Fruit fly (Drosophila melanogaster): ENCODE data around the gene Fum3.

Fum3 gene

DNA sequence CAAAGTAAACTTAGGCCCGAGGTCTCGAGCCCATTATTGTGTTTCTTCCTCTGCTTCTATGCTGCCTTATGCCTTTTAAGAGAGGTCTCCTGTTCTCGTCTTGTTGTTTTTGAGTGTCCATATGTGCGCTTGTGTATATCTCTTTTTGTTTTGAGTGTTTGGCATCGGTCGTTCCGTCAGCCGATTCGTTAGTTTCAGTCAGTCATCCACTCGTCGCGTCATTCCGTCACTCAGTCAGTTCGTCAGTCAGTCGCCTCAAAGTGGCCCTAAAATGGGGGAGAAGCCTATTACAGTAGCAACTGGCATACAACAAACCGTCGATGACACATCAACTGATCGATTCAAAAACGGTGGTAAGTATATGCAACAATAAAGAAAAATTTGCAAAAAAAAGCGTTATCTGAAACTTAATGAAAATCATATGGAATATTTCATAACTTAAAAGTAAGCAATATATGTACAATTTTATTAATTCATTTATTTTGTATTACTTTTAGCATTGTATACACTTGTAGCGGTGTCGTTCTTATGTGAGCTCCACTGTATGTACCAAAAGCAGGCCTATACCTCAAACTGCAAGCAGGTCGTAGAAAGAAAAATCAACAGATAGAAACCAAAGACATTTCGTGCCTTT is 47.5 kb downstream of the Fum3 start (continued):
- peak; percentile 75 for TF ChIP-seq CG15336 (GFP tag; IDR thresholded peaks at IDR 0.05)
- TF ChIP-seq Ets21C (GFP tag; optimal IDR thresholded peaks at IDR 0.05): no peak
- TF ChIP-seq Hr39 (GFP tag; optimal IDR thresholded peaks at IDR 0.05): no peak
- peak; percentile 58 for TF ChIP-seq Hr4 (GFP tag; optimal IDR thresholded peaks at IDR 0.05)
- no peak for TF ChIP-seq Blimp-1 (GFP tag; optimal IDR thresholded peaks at IDR 0.05)
- TF ChIP-seq fd85E (GFP tag; optimal IDR thresholded peaks at IDR 0.05): no peak
- no peak for TF ChIP-seq CG31627 (GFP tag; optimal IDR thresholded peaks at IDR 0.05)
- no peak for TF ChIP-seq cyc (GFP tag; optimal IDR thresholded peaks at IDR 0.05)
- TF ChIP-seq Eip93F (GFP tag; optimal IDR thresholded peaks at IDR 0.05): no peak
- no peak for TF ChIP-seq CG9139 (GFP tag; optimal IDR thresholded peaks at IDR 0.05)
- peak; percentile 2 for TF ChIP-seq pdm3 (GFP tag; optimal IDR thresholded peaks at IDR 0.05)
- peak; percentile 31 for TF ChIP-seq achi (GFP tag; optimal IDR thresholded peaks at IDR 0.05)
- peak; percentile 27 for TF ChIP-seq svp (GFP tag)
- peak; percentile 10 for TF ChIP-seq Sox14 (GFP tag; optimal IDR thresholded peaks at IDR 0.05)
- peak; percentile 38 for TF ChIP-seq fkh (GFP tag; optimal IDR thresholded peaks at IDR 0.05)
- TF ChIP-seq fd59A (GFP tag; optimal IDR thresholded peaks at IDR 0.05): no peak
- no peak for TF ChIP-seq spab (GFP tag; optimal IDR thresholded peaks at IDR 0.05)
- TF ChIP-seq esn (GFP tag; optimal IDR thresholded peaks at IDR 0.05): no peak
- TF ChIP-seq Gug (GFP tag; IDR thresholded peaks at IDR 0.05): peak; percentile 25; the same call in 1 of the 2 replicates
- peak; percentile 20; the same call in 1 of the 2 replicates for TF ChIP-seq CG11294 (GFP tag; IDR thresholded peaks at IDR 0.05)
- TF ChIP-seq CG6854 (GFP tag; optimal IDR thresholded peaks at IDR 0.05): no peak
- TF ChIP-seq net (GFP tag; optimal IDR thresholded peaks at IDR 0.05): no peak
- peak; percentile 5 for TF ChIP-seq Met (GFP tag; optimal IDR thresholded peaks at IDR 0.05)
- TF ChIP-seq acj6 (GFP tag; optimal IDR thresholded peaks at IDR 0.05): no peak
- peak; percentile 61; the same call in 2 of the 3 replicates for TF ChIP-seq CG6163 (GFP tag; IDR thresholded peaks at IDR 0.05)
- TF ChIP-seq Eip78C (GFP tag): peak; percentile 66
- TF ChIP-seq CG34406 (GFP tag; optimal IDR thresholded peaks at IDR 0.05): no peak
- no peak for TF ChIP-seq dsx (GFP tag; optimal IDR thresholded peaks at IDR 0.05; ENCODE audit: poor library complexity, severe bottlenecking)
- TF ChIP-seq CG10631 (GFP tag; optimal IDR thresholded peaks at IDR 0.05): peak; percentile 34
- no peak for TF ChIP-seq CG8632 (GFP tag; optimal IDR thresholded peaks at IDR 0.05)
- TF ChIP-seq CG6808 (GFP tag; optimal IDR thresholded peaks at IDR 0.05): no peak
- TF ChIP-seq CG8319 (GFP tag; optimal IDR thresholded peaks at IDR 0.05): no peak
- TF ChIP-seq CG3919 (GFP tag; optimal IDR thresholded peaks at IDR 0.05): peak; percentile 31
- TF ChIP-seq Eip75B (GFP tag; optimal IDR thresholded peaks at IDR 0.05): no peak
- peak; percentile 35 for TF ChIP-seq CG32006 (GFP tag; optimal IDR thresholded peaks at IDR 0.05)

dm6 chr3L:11417273-11418040 is 48.2 kb downstream of the Fum3 start:
- TF ChIP-seq Ets96B (tag; optimal IDR thresholded peaks at IDR 0.05): peak; percentile 24
- TF ChIP-seq dac (GFP tag; optimal IDR thresholded peaks at IDR 0.05): peak; percentile 6
- TF ChIP-seq CG32006 (GFP tag; optimal IDR thresholded peaks at IDR 0.05): peak; percentile 54
- TF ChIP-seq CG11902 (GFP tag; optimal IDR thresholded peaks at IDR 0.05): no peak
- TF ChIP-seq achi (GFP tag; optimal IDR thresholded peaks at IDR 0.05): peak; percentile 30
- TF ChIP-seq Eip78C (GFP tag): peak; percentile 64
- TF ChIP-seq CG15336 (GFP tag; IDR thresholded peaks at IDR 0.05): peak; percentile 70
- no peak for TF ChIP-seq CG16779 (tag; optimal IDR thresholded peaks at IDR 0.05)
- peak; percentile 6 for TF ChIP-seq pdm3 (GFP tag; optimal IDR thresholded peaks at IDR 0.05)
- peak; percentile 48 for TF ChIP-seq svp (GFP tag)
- TF ChIP-seq CG4318 (GFP tag; optimal IDR thresholded peaks at IDR 0.05): peak; percentile 3
- TF ChIP-seq CG10631 (GFP tag; optimal IDR thresholded peaks at IDR 0.05): peak; percentile 22
- TF ChIP-seq salr (GFP tag; optimal IDR thresholded peaks at IDR 0.05): peak in 1 of 2 experiments; percentile 21
- peak; percentile 7 for TF ChIP-seq esn (GFP tag; optimal IDR thresholded peaks at IDR 0.05)
- TF ChIP-seq CG6276 (GFP tag; optimal IDR thresholded peaks at IDR 0.05): no peak
- peak; percentile 60; the same call in 1 of the 3 replicates for TF ChIP-seq eg (GFP tag; IDR thresholded peaks at IDR 0.05)
- TF ChIP-seq CG8319 (GFP tag; optimal IDR thresholded peaks at IDR 0.05): no peak
- TF ChIP-seq CG3919 (GFP tag; optimal IDR thresholded peaks at IDR 0.05): peak; percentile 51
- TF ChIP-seq Hr39 (GFP tag; optimal IDR thresholded peaks at IDR 0.05): no peak
- TF ChIP-seq Gug (GFP tag; IDR thresholded peaks at IDR 0.05): 0 out of 2 replicates have a peak, but pooled peaks have one; percentile 11
- peak; percentile 59 for TF ChIP-seq CG8119 (GFP tag; IDR thresholded peaks at IDR 0.05)
- TF ChIP-seq Hr4 (GFP tag; optimal IDR thresholded peaks at IDR 0.05): peak; percentile 35
- TF ChIP-seq topi (GFP tag; optimal IDR thresholded peaks at IDR 0.05): peak; percentile 15
- peak; percentile 10 for TF ChIP-seq OdsH (GFP tag; optimal IDR thresholded peaks at IDR 0.05)
